Worm (Caenorhabditis elegans) whole organism, young adult: ENCODE measurements around the gene srr-3.

Experiments
- B0261.1 ChIP-seq: sonication (generic microtip); optimal IDR thresholded peaks from 2 replicates; lab custom pipeline; 2016; ENCODE audit warnings: mild to moderate bottlenecking, missing genetic modification characterization, moderate library complexity, missing compliant biosample characterization
- F10E7.11 ChIP-seq: sonication (generic microtip); optimal IDR thresholded peaks from 2 replicates; lab custom pipeline; 2017; ENCODE audit warnings: mild to moderate bottlenecking, missing genetic modification characterization, moderate library complexity, missing compliant biosample characterization
- F52B5.7 ChIP-seq: sonication (generic microtip); optimal IDR thresholded peaks from 2 replicates; lab custom pipeline; 2016; ENCODE audit warnings: mild to moderate bottlenecking, missing genetic modification characterization, missing compliant biosample characterization
- F57A8.1 ChIP-seq: fragments of 200-800 bp; sonication (Bioruptor generic); optimal IDR thresholded peaks from 2 replicates; lab custom pipeline; 2018; ENCODE audit warnings: mild to moderate bottlenecking, missing genetic modification characterization, moderate library complexity, missing compliant biosample characterization
- T07F8.4 ChIP-seq: sonication (generic microtip); optimal IDR thresholded peaks from 2 replicates; lab custom pipeline; 2016; ENCODE audit warnings: mild to moderate bottlenecking, missing genetic modification characterization, moderate library complexity, missing compliant biosample characterization
- Y67H2A.10 ChIP-seq: fragments of 200-800 bp; sonication (Bioruptor generic); conservative IDR thresholded peaks from 2 replicates; pipeline ENCODE4 v1.3.6; 2022; ENCODE audit warnings: missing genetic modification reagents, missing genetic modification characterization, missing compliant biosample characterization
- Y95B8A.8 ChIP-seq: fragments of 200-800 bp; sonication (Bioruptor generic); IDR thresholded peaks from 2 replicates; pipeline ENCODE4 v1.3.6; 2022; ENCODE audit warnings: missing genetic modification reagents, missing genetic modification characterization, missing compliant biosample characterization
- ZK185.1 ChIP-seq: sonication (generic microtip); optimal IDR thresholded peaks from 2 replicates; lab custom pipeline; 2016; ENCODE audit warnings: mild to moderate bottlenecking, missing genetic modification characterization, missing compliant biosample characterization; ENCODE audit not compliant: poor library complexity, severe bottlenecking
- ama-1 ChIP-seq, 3 experiments: fragments of 150-350 bp in 1 of 3; sonication (generic microtip) in 2 of 3; optimal IDR thresholded peaks; 2 replicates each; lab custom pipeline; 2014 to 2018; ENCODE audit warnings: missing biosample characterization in 2 of 3, missing genetic modification characterization in 2 of 3, missing genetic modification reagents in 2 of 3
- attf-3 ChIP-seq: fragments of 200-800 bp; sonication (Bioruptor generic); conservative IDR thresholded peaks from 2 replicates; pipeline ENCODE4 v1.3.6; 2022; ENCODE audit warnings: missing genetic modification reagents, missing genetic modification characterization, missing compliant biosample characterization
- attf-6 ChIP-seq: fragments of 200-800 bp; sonication (Bioruptor generic); IDR thresholded peaks from 2 replicates; pipeline ENCODE4 v1.3.6; 2022; ENCODE audit warnings: missing genetic modification reagents, missing genetic modification characterization, missing compliant biosample characterization
- cebp-1 ChIP-seq, 2 experiments: fragments of 200-800 bp in 1 of 2; sonication (Bioruptor generic) in 1 of 2; sonication (generic microtip) in 1 of 2; IDR thresholded peaks in 1 of 2; optimal IDR thresholded peaks in 1 of 2; 2 replicates each; pipeline versions ENCODE4 v1.3.6 to Lab custom; 2017 to 2022; ENCODE audit warnings: missing compliant biosample characterization in 2 of 2, missing genetic modification characterization in 2 of 2, mild to moderate bottlenecking in 1 of 2, missing genetic modification reagents in 1 of 2, moderate library complexity in 1 of 2
- ceh-58 ChIP-seq: fragments of 200-800 bp; sonication (Bioruptor generic); IDR thresholded peaks from 2 replicates; pipeline ENCODE4 v1.3.6; 2022; ENCODE audit warnings: missing genetic modification characterization, missing compliant biosample characterization
- ceh-79 ChIP-seq: sonication (generic microtip); optimal IDR thresholded peaks from 2 replicates; lab custom pipeline; 2017; ENCODE audit warnings: mild to moderate bottlenecking, missing genetic modification characterization, missing compliant biosample characterization
- dox-1 ChIP-seq: fragments of 200-800 bp; sonication (Bioruptor generic); IDR thresholded peaks from 2 replicates; pipeline ENCODE4 v1.3.6; 2022; ENCODE audit warnings: missing genetic modification reagents, missing genetic modification characterization, missing compliant biosample characterization
- dpff-1 ChIP-seq: sonication (generic microtip); optimal IDR thresholded peaks from 2 replicates; lab custom pipeline; 2017; ENCODE audit warnings: mild to moderate bottlenecking, missing genetic modification characterization, missing compliant biosample characterization
- efl-1 ChIP-seq: fragments of 150-350 bp; optimal IDR thresholded peaks from 2 replicates; lab custom pipeline; 2014; ENCODE audit warnings: missing biosample characterization, missing genetic modification reagents, missing genetic modification characterization
- egl-44 ChIP-seq: fragments of 200-800 bp; sonication (Bioruptor generic); IDR thresholded peaks from 2 replicates; pipeline ENCODE4 v1.3.6; 2022; ENCODE audit warnings: missing genetic modification reagents, missing genetic modification characterization, missing compliant biosample characterization
- hlh-12 ChIP-seq: sonication (generic microtip); optimal IDR thresholded peaks from 2 replicates; lab custom pipeline; 2016; ENCODE audit warnings: missing genetic modification characterization, missing compliant biosample characterization
- hmg-20 ChIP-seq: fragments of 200-800 bp; sonication (Bioruptor generic); IDR thresholded peaks from 2 replicates; pipeline ENCODE4 v1.3.6; 2022; ENCODE audit warnings: missing genetic modification reagents, missing genetic modification characterization, missing compliant biosample characterization
- hsf-1 ChIP-seq: fragments of 200-800 bp; sonication (Bioruptor generic); IDR thresholded peaks from 2 replicates; pipeline ENCODE4 v1.3.6; 2022; ENCODE audit warnings: missing genetic modification reagents, missing genetic modification characterization, missing compliant biosample characterization
- let-526 ChIP-seq: fragments of 200-800 bp; sonication (Bioruptor generic); IDR thresholded peaks from 2 replicates; pipeline ENCODE4 v1.3.6; 2022; ENCODE audit warnings: missing genetic modification reagents, missing genetic modification characterization, missing compliant biosample characterization
- lin-26 ChIP-seq: fragments of 200-800 bp; sonication (Bioruptor generic); IDR thresholded peaks from 2 replicates; pipeline ENCODE4 v1.3.6; 2022; ENCODE audit warnings: missing genetic modification reagents, missing genetic modification characterization, missing compliant biosample characterization
- lin-40 ChIP-seq: sonication (generic microtip); optimal IDR thresholded peaks from 2 replicates; lab custom pipeline; 2016; ENCODE audit warnings: missing genetic modification characterization, mild to moderate bottlenecking, missing compliant biosample characterization, missing genotype, missing genetic modification reagents
- lsl-1 ChIP-seq: fragments of 200-800 bp; sonication (Bioruptor generic); optimal IDR thresholded peaks from 2 replicates; lab custom pipeline; 2018; ENCODE audit warnings: mild to moderate bottlenecking, missing genetic modification characterization, moderate library complexity, missing compliant biosample characterization
- madf-6 ChIP-seq: fragments of 200-800 bp; sonication (Bioruptor generic); IDR thresholded peaks from 2 replicates; pipeline ENCODE4 v1.3.6; 2022; ENCODE audit warnings: missing genetic modification reagents, missing genetic modification characterization, missing compliant biosample characterization
- mel-28 ChIP-seq: sonication (generic microtip); optimal IDR thresholded peaks from 2 replicates; lab custom pipeline; 2016; ENCODE audit warnings: borderline replicate concordance, mild to moderate bottlenecking, missing genetic modification characterization, missing compliant biosample characterization
- nfya-1 ChIP-seq: sonication (generic microtip); optimal IDR thresholded peaks from 2 replicates; lab custom pipeline; 2017; ENCODE audit warnings: antibody characterized with exemption, missing compliant biosample characterization, missing genetic modification characterization, borderline replicate concordance; ENCODE audit not compliant: insufficient read depth
- nhr-179 ChIP-seq: sonication (generic microtip); optimal IDR thresholded peaks from 2 replicates; lab custom pipeline; 2016; ENCODE audit warnings: mild to moderate bottlenecking, missing genetic modification characterization, missing compliant biosample characterization
- nhr-27 ChIP-seq: fragments of 200-800 bp; sonication (Bioruptor generic); optimal IDR thresholded peaks from 2 replicates; lab custom pipeline; 2018; ENCODE audit warnings: mild to moderate bottlenecking, missing genetic modification characterization, moderate library complexity, missing compliant biosample characterization
- pbrm-1 ChIP-seq: fragments of 200-800 bp; sonication (Bioruptor generic); IDR thresholded peaks from 2 replicates; pipeline ENCODE4 v1.3.6; 2022; ENCODE audit warnings: missing genetic modification reagents, missing genetic modification characterization, missing compliant biosample characterization
- rcor-1 ChIP-seq: fragments of 200-800 bp; sonication (Bioruptor generic); IDR thresholded peaks from 2 replicates; pipeline ENCODE4 v1.3.6; 2022; ENCODE audit warnings: missing genetic modification reagents, missing genetic modification characterization, missing compliant biosample characterization
- rec-8 ChIP-seq, 2 experiments: sonication (generic microtip); optimal IDR thresholded peaks; 2 replicates each; lab custom pipeline; 2016; ENCODE audit warnings: mild to moderate bottlenecking in 2 of 2, missing genetic modification characterization in 2 of 2, missing genetic modification reagents in 2 of 2, missing genotype in 2 of 2, missing biosample characterization in 1 of 2, missing compliant biosample characterization in 1 of 2, moderate library complexity in 1 of 2
- sea-2 ChIP-seq: fragments of 200-800 bp; sonication (Bioruptor generic); IDR thresholded peaks from 2 replicates; pipeline ENCODE4 v1.3.6; 2022; ENCODE audit warnings: missing genetic modification characterization, missing compliant biosample characterization
- snpc-1.1 ChIP-seq: sonication (generic microtip); optimal IDR thresholded peaks from 2 replicates; lab custom pipeline; 2017; ENCODE audit warnings: missing genetic modification characterization, mild to moderate bottlenecking, missing compliant biosample characterization, antibody characterized with exemption, moderate library complexity, missing genotype, missing genetic modification reagents; ENCODE audit not compliant: insufficient read depth
- snpc-4 ChIP-seq, 5 experiments: fragments of 150-350 bp in 1 of 5; sonication (generic microtip) in 4 of 5; optimal IDR thresholded peaks; 2 replicates each; lab custom pipeline; 2014 to 2018; ENCODE audit warnings: missing genetic modification characterization in 5 of 5, missing biosample characterization in 3 of 5, antibody characterized with exemption in 2 of 5, mild to moderate bottlenecking in 2 of 5, missing compliant biosample characterization in 2 of 5, missing genotype in 2 of 5, moderate library complexity in 2 of 5, missing genetic modification reagents in 1 of 5
- tlf-1 ChIP-seq: fragments of 200-800 bp; sonication (Bioruptor generic); optimal IDR thresholded peaks from 2 replicates; lab custom pipeline; 2018; ENCODE audit warnings: mild to moderate bottlenecking, missing genetic modification characterization, missing compliant biosample characterization
- unc-62 ChIP-seq: fragments of 150-350 bp; optimal IDR thresholded peaks from 2 replicates; lab custom pipeline; 2014; ENCODE audit warnings: missing biosample characterization, missing genetic modification reagents, missing genetic modification characterization
- zfh-2 ChIP-seq: fragments of 200-800 bp; sonication (Bioruptor generic); conservative IDR thresholded peaks from 2 replicates; pipeline ENCODE4 v1.3.6; 2022; ENCODE audit warnings: missing genetic modification reagents, missing genetic modification characterization, missing compliant biosample characterization
- ztf-25 ChIP-seq: fragments of 200-800 bp; sonication (Bioruptor generic); IDR thresholded peaks from 2 replicates; pipeline ENCODE4 v1.3.6; 2022; ENCODE audit warnings: missing genetic modification reagents, missing genetic modification characterization, missing compliant biosample characterization
- ztf-26 ChIP-seq: sonication (generic microtip); optimal IDR thresholded peaks from 2 replicates; lab custom pipeline; 2017; ENCODE audit warnings: missing genetic modification characterization, missing compliant biosample characterization
- ztf-28 ChIP-seq: fragments of 200-800 bp; sonication (Bioruptor generic); IDR thresholded peaks from 2 replicates; pipeline ENCODE4 v1.3.6; 2022; ENCODE audit warnings: missing genetic modification reagents, missing genetic modification characterization, missing compliant biosample characterization

Gene srr-3

DNA sequence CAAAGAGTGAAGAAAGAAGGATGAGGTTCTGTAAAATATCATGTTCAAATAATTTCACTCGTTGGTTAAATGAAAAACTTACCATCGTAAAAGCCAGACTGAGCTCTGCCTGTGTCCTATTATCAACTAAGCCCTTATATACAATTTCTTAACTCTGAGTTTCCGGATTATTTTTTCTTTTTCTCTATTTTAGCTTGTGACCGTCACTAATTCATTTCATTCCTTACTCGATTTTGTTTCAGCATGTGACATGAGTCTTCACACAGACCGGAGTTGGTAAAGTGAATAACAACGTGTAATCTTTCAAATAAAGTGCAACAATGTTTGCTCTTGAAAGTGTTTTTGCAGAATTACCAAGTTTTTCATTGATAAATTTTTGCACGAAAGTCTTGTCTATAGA is 25.4 kb upstream of the srr-3 start, which contains the start of gene cpr-2:
cpr-2 (minus strand) TSS at position 101 of the 400 bp plus-strand sequence.
- TF ChIP-seq attf-6, result no peak
- TF ChIP-seq egl-44 (GFP tag; lab: Robert Waterston, UW), result no peak
- TF ChIP-seq dox-1 (GFP tag; lab: Robert Waterston, UW), result no peak
- TF ChIP-seq lsl-1 (GFP tag; lab: Kevin White, UChicago), result no peak
- TF ChIP-seq rcor-1 (GFP tag; lab: Robert Waterston, UW), result no peak
- TF ChIP-seq hsf-1 (GFP tag; lab: Robert Waterston, UW), result no peak
- TF ChIP-seq B0261.1, result no peak
- no peak for TF ChIP-seq attf-3 (GFP tag; lab: Robert Waterston, UW)
- TF ChIP-seq F52B5.7 (tag; lab: Kevin White, UChicago), result no peak
- no peak for TF ChIP-seq nfya-1 (tag; lab: Kevin White, UChicago)
- no peak for TF ChIP-seq hlh-12 (tag; lab: Kevin White, UChicago)
- TF ChIP-seq T07F8.4 (tag; lab: Kevin White, UChicago), result no peak
- TF ChIP-seq sea-2 (GFP tag; lab: Robert Waterston, UW), result no peak
- no peak for TF ChIP-seq ztf-25 (GFP tag; lab: Robert Waterston, UW)
- TF ChIP-seq F10E7.11 (tag; lab: Kevin White, UChicago), result no peak
- no peak for TF ChIP-seq tlf-1
- no peak for TF ChIP-seq Y95B8A.8 (GFP tag; lab: Robert Waterston, UW)
- no peak for TF ChIP-seq snpc-1.1 (tag; lab: Kevin White, UChicago)
- TF ChIP-seq lin-26 (GFP tag; lab: Robert Waterston, UW), result no peak
- no peak for TF ChIP-seq ztf-26 (tag; lab: Kevin White, UChicago)

DNA sequence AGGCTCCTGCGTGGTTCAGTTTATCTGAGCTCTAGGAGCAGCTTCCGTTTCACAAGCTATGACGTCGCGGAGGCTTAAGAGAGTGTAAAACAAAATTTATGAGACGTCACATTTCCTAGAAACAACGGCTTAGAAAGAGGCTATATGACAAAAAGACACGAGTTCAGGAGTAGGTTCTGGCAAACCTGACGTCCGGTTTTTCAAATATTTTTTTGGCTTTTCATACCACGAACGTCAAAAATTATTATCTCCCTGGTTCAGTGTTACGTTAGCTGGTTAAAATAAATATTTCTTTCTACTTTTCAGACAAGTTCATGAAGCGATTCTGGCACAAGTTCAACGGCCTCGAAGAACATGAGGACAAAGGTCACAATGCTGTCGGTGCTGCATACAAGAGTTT is 19.2 kb upstream of the srr-3 start, which contains the start of gene F36D3.16:
F36D3.16 (plus strand) TSS at position 301 of the 400 bp plus-strand sequence.
- TF ChIP-seq nhr-27 (tag; lab: Kevin White, UChicago) (no peak), ZK185.1 (no peak), nhr-179 (tag; lab: Kevin White, UChicago) (no peak), hmg-20 (GFP tag; lab: Robert Waterston, UW) (no peak), dpff-1 (tag; lab: Kevin White, UChicago) (no peak), ztf-28 (GFP tag; lab: Robert Waterston, UW) (no peak), unc-62 (GFP tag; lab: Kevin White, UChicago) (no peak)
- TF ChIP-seq, all 124 proteins: peak for 0

DNA sequence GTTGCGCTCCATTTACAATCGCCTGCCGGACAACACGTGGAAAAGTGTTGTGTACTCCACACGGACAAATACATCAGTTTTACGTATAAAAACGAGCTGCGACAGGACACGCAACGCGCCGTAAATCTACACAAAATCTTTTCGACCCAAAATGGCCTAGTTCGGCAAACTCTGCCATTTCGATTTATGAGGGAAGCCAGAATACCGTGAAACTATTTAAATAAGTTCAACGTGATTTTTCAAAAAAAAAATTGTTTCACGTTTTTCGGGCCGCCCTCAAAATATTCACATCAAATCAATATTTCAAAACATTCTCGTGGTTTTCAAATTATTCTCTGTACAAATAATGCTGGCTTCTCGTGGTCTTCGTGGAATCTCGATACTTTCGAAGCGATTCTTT is 18.3 kb upstream of the srr-3 start, which contains the start of gene F36D3.8:
F36D3.8 (plus strand) TSS at position 301 of the 400 bp plus-strand sequence.
- TF ChIP-seq let-526, result no peak

DNA sequence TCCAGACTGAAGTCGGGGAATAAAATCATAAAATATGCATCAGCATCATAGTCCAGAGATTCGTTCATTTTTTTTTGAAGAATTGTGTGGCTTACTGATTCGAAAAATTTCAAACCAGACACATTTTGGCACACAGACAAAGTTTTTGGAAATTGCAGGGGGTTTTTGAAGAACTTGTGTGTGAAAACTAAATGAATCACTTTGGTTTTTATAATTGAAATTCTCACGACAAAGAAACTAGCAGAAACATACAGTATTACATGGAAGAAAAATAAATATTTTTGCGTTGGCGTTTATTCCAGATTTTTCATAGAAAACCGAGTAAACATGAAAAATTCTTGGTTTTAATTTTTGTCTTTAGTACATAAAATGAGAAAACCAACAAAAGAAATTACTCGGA is 13.7 kb upstream of the srr-3 start, which contains the start of gene srw-34:
srw-34 (minus strand) TSS at position 101 of the 400 bp plus-strand sequence.
- TF ChIP-seq efl-1 (GFP tag; lab: Kevin White, UChicago) (no peak), Y67H2A.10 (GFP tag; lab: Robert Waterston, UW) (no peak), rec-8 (tag; optimal IDR thresholded peaks at IDR 0.05; lab: Kevin White, UChicago) (no peak), cebp-1 (GFP tag; IDR thresholded peaks at IDR 0.05; lab: Robert Waterston, UW) (no peak), cebp-1 (tag; optimal IDR thresholded peaks at IDR 0.05; lab: Kevin White, UChicago) (no peak), pbrm-1 (GFP tag; lab: Robert Waterston, UW) (no peak), ceh-79 (no peak), nhr-179 (tag; lab: Kevin White, UChicago) (no peak), mel-28 (no peak), F57A8.1 (GFP tag; lab: Kevin White, UChicago) (no peak), madf-6 (no peak), F52B5.7 (tag; lab: Kevin White, UChicago) (no peak), zfh-2 (GFP tag; lab: Robert Waterston, UW) (no peak), lsl-1 (GFP tag; lab: Kevin White, UChicago) (no peak), snpc-4 (GFP tag; optimal IDR thresholded peaks at IDR 0.05; lab: Kevin White, UChicago) (no peak), snpc-4 (tag; optimal IDR thresholded peaks at IDR 0.05; lab: Kevin White, UChicago) (no peak), ceh-58 (GFP tag; lab: Robert Waterston, UW) (no peak), lin-40 (tag; lab: Kevin White, UChicago) (no peak), ama-1 (optimal IDR thresholded peaks at IDR 0.05; lab: Kevin White, UChicago) (no peak), ama-1 (GFP tag; optimal IDR thresholded peaks at IDR 0.05; lab: Kevin White, UChicago) (no peak)
